Worm (Caenorhabditis elegans): ENCODE data around the gene str-39.

- TF ChIP-seq snpc-4 (tag; optimal IDR thresholded peaks at IDR 0.05) = no peak
- no peak for TF ChIP-seq elt-1 (tag; optimal IDR thresholded peaks at IDR 0.05; ENCODE audit: borderline replicate concordance, insufficient read depth)
- no peak for TF ChIP-seq unc-39 (tag; optimal IDR thresholded peaks at IDR 0.05)
- TF ChIP-seq nhr-76 (tag; optimal IDR thresholded peaks at IDR 0.05) = no peak
- no peak for TF ChIP-seq unc-62 (GFP tag; optimal IDR thresholded peaks at IDR 0.05)
- no peak for TF ChIP-seq nhr-12 (tag; optimal IDR thresholded peaks at IDR 0.05)
These were observed 42.9 kb upstream of the str-39 start, which contains the start of gene srh-38 for ce11 chrV:2922594-2922993.

All from whole organism, mixed stage, embryonic.